Worm (Caenorhabditis elegans): ENCODE data around the gene F49H6.8.

F49H6.8 gene

ce11 chrV:17042263-17042662, 19.8 kb upstream of the F49H6.8 start, which contains the start of gene hpo-33:
TSS of gene hpo-33 (plus strand) at chrV:17042563.
- no peak for TF ChIP-seq sea-2 (GFP tag; optimal IDR thresholded peaks at IDR 0.05)
- no peak for TF ChIP-seq egl-5 (tag; optimal IDR thresholded peaks at IDR 0.05)
- TF ChIP-seq eor-1 (tag; optimal IDR thresholded peaks at IDR 0.05) = no peak

- TF ChIP-seq nhr-11 (tag; optimal IDR thresholded peaks at IDR 0.05) (no peak), pha-4 (tag; optimal IDR thresholded peaks at IDR 0.05) (no peak), skn-1 (tag; optimal IDR thresholded peaks at IDR 0.05) (no peak), nhr-12 (tag; optimal IDR thresholded peaks at IDR 0.05) (no peak), R02D3.7 (tag; optimal IDR thresholded peaks at IDR 0.05) (no peak), ZK546.5 (tag; optimal IDR thresholded peaks at IDR 0.05) (no peak), nhr-28 (tag; optimal IDR thresholded peaks at IDR 0.05) (no peak), lsy-12 (tag; optimal IDR thresholded peaks at IDR 0.05) (no peak), nhr-25 (tag; optimal IDR thresholded peaks at IDR 0.05) (no peak), ceh-9 (tag; optimal IDR thresholded peaks at IDR 0.05) (no peak)
Observed at ce11 chrV:17035850-17036249, 13.4 kb upstream of the F49H6.8 start, which contains the start of gene srz-94. TSS of gene srz-94 (minus strand) at chrV:17035950.

ce11 chrV:17030430-17030829, 8.0 kb upstream of the F49H6.8 start:
- no peak for TF ChIP-seq jun-1 (tag; optimal IDR thresholded peaks at IDR 0.05)
- no peak for TF ChIP-seq nhr-237 (tag; optimal IDR thresholded peaks at IDR 0.05)
- TF ChIP-seq pqm-1 (tag; optimal IDR thresholded peaks at IDR 0.05) = no peak
- TF ChIP-seq ZK546.5 (tag; optimal IDR thresholded peaks at IDR 0.05) = no peak
- no peak for TF ChIP-seq fkh-2 (tag; optimal IDR thresholded peaks at IDR 0.05)
- TF ChIP-seq fos-1 (tag; optimal IDR thresholded peaks at IDR 0.05) = no peak
- TF ChIP-seq tbx-2 (tag; optimal IDR thresholded peaks at IDR 0.05) = no peak
- TF ChIP-seq nhr-67 (tag; optimal IDR thresholded peaks at IDR 0.05) = no peak
- TF ChIP-seq ceh-82 (tag; optimal IDR thresholded peaks at IDR 0.05) = no peak
- no peak for TF ChIP-seq egl-5 (tag; optimal IDR thresholded peaks at IDR 0.05)
- TF ChIP-seq nhr-76 (tag; optimal IDR thresholded peaks at IDR 0.05) = no peak
- TF ChIP-seq ceh-16 (tag; optimal IDR thresholded peaks at IDR 0.05) = no peak
- no peak for TF ChIP-seq ama-1 (optimal IDR thresholded peaks at IDR 0.05)
- TF ChIP-seq snpc-4 (tag; optimal IDR thresholded peaks at IDR 0.05) = no peak
- TF ChIP-seq lin-15B (tag; optimal IDR thresholded peaks at IDR 0.05) = no peak
- no peak for TF ChIP-seq mdl-1 (tag; optimal IDR thresholded peaks at IDR 0.05)
- no peak for TF ChIP-seq egl-27 (tag; optimal IDR thresholded peaks at IDR 0.05)

- no peak for TF ChIP-seq nfya-1 (tag; optimal IDR thresholded peaks at IDR 0.05; ENCODE audit: insufficient read depth)
- no peak for TF ChIP-seq ceh-9 (tag; optimal IDR thresholded peaks at IDR 0.05)
- TF ChIP-seq pha-4 (tag; optimal IDR thresholded peaks at IDR 0.05) = no peak
- TF ChIP-seq unc-62 (GFP tag; optimal IDR thresholded peaks at IDR 0.05) = no peak
- no peak for TF ChIP-seq nhr-12 (tag; optimal IDR thresholded peaks at IDR 0.05)
- no peak for TF ChIP-seq pqm-1 (tag; optimal IDR thresholded peaks at IDR 0.05)
- no peak for TF ChIP-seq nhr-67 (tag; optimal IDR thresholded peaks at IDR 0.05)
- TF ChIP-seq aly-2 (tag; optimal IDR thresholded peaks at IDR 0.05) = no peak
- TF ChIP-seq nhr-23 (tag; optimal IDR thresholded peaks at IDR 0.05) = no peak
- no peak for TF ChIP-seq zag-1 (tag; optimal IDR thresholded peaks at IDR 0.05)
- no peak for TF ChIP-seq nhr-76 (tag; optimal IDR thresholded peaks at IDR 0.05)
- TF ChIP-seq jun-1 (tag; optimal IDR thresholded peaks at IDR 0.05) = no peak
- no peak for TF ChIP-seq lin-39 (tag; optimal IDR thresholded peaks at IDR 0.05)
- TF ChIP-seq ama-1 (optimal IDR thresholded peaks at IDR 0.05) = no peak
Observed at ce11 chrV:17026289-17026688, 3.8 kb upstream of the F49H6.8 start, which contains the start of gene F49H6.15. TSS of gene F49H6.15 (minus strand) at chrV:17026389.

ce11 chrV:17021361-17021760, 1.1 kb downstream of the F49H6.8 start, which contains the start of gene F49H6.12:
TSS of gene F49H6.12 (minus strand) at chrV:17021461.
- TF ChIP-seq pqm-1 (tag; optimal IDR thresholded peaks at IDR 0.05) = no peak

- TF ChIP-seq nhr-23 (tag; optimal IDR thresholded peaks at IDR 0.05) (no peak), nfya-1 (tag; optimal IDR thresholded peaks at IDR 0.05; ENCODE audit: insufficient read depth) (no peak), unc-39 (tag; optimal IDR thresholded peaks at IDR 0.05) (no peak), hmg-11 (tag; optimal IDR thresholded peaks at IDR 0.05) (no peak), skn-1 (tag; optimal IDR thresholded peaks at IDR 0.05) (no peak), egl-5 (tag; optimal IDR thresholded peaks at IDR 0.05) (no peak), tbx-2 (tag; optimal IDR thresholded peaks at IDR 0.05) (no peak), zag-1 (tag; optimal IDR thresholded peaks at IDR 0.05) (no peak), R02D3.7 (tag; optimal IDR thresholded peaks at IDR 0.05) (no peak), ZK546.5 (tag; optimal IDR thresholded peaks at IDR 0.05) (no peak)
Observed at ce11 chrV:17019690-17020089, 2.8 kb downstream of the F49H6.8 start, which contains the start of gene F49H6.17. TSS of gene F49H6.17 (plus strand) at chrV:17019990.
